Worm (Caenorhabditis elegans) whole organism, L2 larva: ENCODE measurements around the gene nspd-7.

Experiments
- F13H6.1 ChIP-seq: sonication (generic microtip); optimal IDR thresholded peaks from 2 replicates; lab custom pipeline; 2016; ENCODE audit warnings: missing genetic modification characterization, missing compliant biosample characterization
- R02D3.7 ChIP-seq: fragments of 150-350 bp; optimal IDR thresholded peaks from 2 replicates; lab custom pipeline; 2014; ENCODE audit warnings: missing biosample characterization, missing genetic modification characterization
- Y55F3AM.14 ChIP-seq: fragments of 200-800 bp; sonication (Bioruptor generic); optimal IDR thresholded peaks from 2 replicates; lab custom pipeline; 2018; ENCODE audit warnings: mild to moderate bottlenecking, missing genetic modification characterization, missing compliant biosample characterization
- alr-1 ChIP-seq: fragments of 150-350 bp; optimal IDR thresholded peaks from 2 replicates; lab custom pipeline; 2014; ENCODE audit warnings: missing biosample characterization, missing genetic modification characterization
- aly-2 ChIP-seq: fragments of 150-350 bp; optimal IDR thresholded peaks from 2 replicates; lab custom pipeline; 2014; ENCODE audit warnings: missing biosample characterization, missing genetic modification characterization
- ama-1 ChIP-seq: fragments of 150-350 bp; optimal IDR thresholded peaks from 2 replicates; lab custom pipeline; 2018; ENCODE audit warnings: inconsistent platforms
- ceh-82 ChIP-seq: fragments of 150-350 bp; optimal IDR thresholded peaks from 2 replicates; lab custom pipeline; 2014; ENCODE audit warnings: missing biosample characterization, missing genetic modification characterization
- crh-2 ChIP-seq: sonication (generic microtip); optimal IDR thresholded peaks from 2 replicates; lab custom pipeline; 2017; ENCODE audit warnings: missing biosample characterization, missing genetic modification characterization
- dmd-4 ChIP-seq: sonication (generic microtip); optimal IDR thresholded peaks from 2 replicates; lab custom pipeline; 2017; ENCODE audit warnings: missing biosample characterization, missing genetic modification characterization
- egl-27 ChIP-seq: sonication (generic microtip); optimal IDR thresholded peaks from 3 replicates; lab custom pipeline; 2017; ENCODE audit warnings: missing biosample characterization, missing genetic modification reagents, missing genetic modification characterization
- fos-1 ChIP-seq: fragments of 150-350 bp; optimal IDR thresholded peaks from 2 replicates; lab custom pipeline; 2014; ENCODE audit warnings: missing biosample characterization, missing genetic modification characterization
- gmeb-1 ChIP-seq: fragments of 150-350 bp; optimal IDR thresholded peaks from 2 replicates; lab custom pipeline; 2014; ENCODE audit warnings: missing biosample characterization, missing genetic modification characterization
- lin-39 ChIP-seq: fragments of 150-350 bp; optimal IDR thresholded peaks from 2 replicates; lab custom pipeline; 2014; ENCODE audit warnings: missing biosample characterization, missing genetic modification reagents, missing genetic modification characterization
- lsy-2 ChIP-seq, 2 experiments: fragments of 150-350 bp in 1 of 2; sonication (generic microtip) in 1 of 2; optimal IDR thresholded peaks; 2 replicates each; lab custom pipeline; 2014 to 2017; ENCODE audit warnings: missing biosample characterization in 2 of 2, missing genetic modification characterization in 2 of 2
- mab-5 ChIP-seq: fragments of 150-350 bp; optimal IDR thresholded peaks from 2 replicates; lab custom pipeline; 2014; ENCODE audit warnings: missing biosample characterization, missing genetic modification characterization
- mdl-1 ChIP-seq, 2 experiments: fragments of 150-350 bp in 1 of 2; sonication (generic microtip) in 1 of 2; optimal IDR thresholded peaks; 2 replicates each; lab custom pipeline; 2017; ENCODE audit warnings: missing biosample characterization in 2 of 2, missing genetic modification characterization in 2 of 2
- nhr-10 ChIP-seq: sonication (generic microtip); optimal IDR thresholded peaks from 2 replicates; lab custom pipeline; 2017; ENCODE audit warnings: missing biosample characterization, missing genetic modification characterization
- nhr-11 ChIP-seq: fragments of 150-350 bp; optimal IDR thresholded peaks from 2 replicates; lab custom pipeline; 2014; ENCODE audit warnings: missing biosample characterization, missing genetic modification characterization
- nhr-12 ChIP-seq: fragments of 150-350 bp; optimal IDR thresholded peaks from 2 replicates; lab custom pipeline; 2014; ENCODE audit warnings: missing biosample characterization, missing genetic modification characterization
- nhr-129 ChIP-seq: fragments of 150-350 bp; optimal IDR thresholded peaks from 2 replicates; lab custom pipeline; 2014; ENCODE audit warnings: missing biosample characterization, missing genetic modification characterization
- nhr-21 ChIP-seq: fragments of 150-350 bp; optimal IDR thresholded peaks from 2 replicates; lab custom pipeline; 2014; ENCODE audit warnings: missing biosample characterization, missing genetic modification characterization
- nhr-23 ChIP-seq: fragments of 150-350 bp; optimal IDR thresholded peaks from 2 replicates; lab custom pipeline; 2014; ENCODE audit warnings: missing biosample characterization, missing genetic modification reagents, missing genetic modification characterization
- nhr-237 ChIP-seq: fragments of 150-350 bp; optimal IDR thresholded peaks from 2 replicates; lab custom pipeline; 2014; ENCODE audit warnings: missing biosample characterization, missing genetic modification characterization
- nhr-77 ChIP-seq: fragments of 150-350 bp; optimal IDR thresholded peaks from 2 replicates; lab custom pipeline; 2014; ENCODE audit warnings: missing biosample characterization, missing genetic modification characterization
- peb-1 ChIP-seq: fragments of 150-350 bp; optimal IDR thresholded peaks from 2 replicates; lab custom pipeline; 2014; ENCODE audit warnings: missing biosample characterization, missing genetic modification characterization
- sma-3 ChIP-seq: sonication (generic microtip); optimal IDR thresholded peaks from 2 replicates; lab custom pipeline; 2016; ENCODE audit warnings: missing genetic modification reagents, missing genetic modification characterization, missing compliant biosample characterization
- unc-39 ChIP-seq: fragments of 150-350 bp; optimal IDR thresholded peaks from 2 replicates; lab custom pipeline; 2014; ENCODE audit warnings: missing biosample characterization, missing genetic modification characterization
- unc-55 ChIP-seq: fragments of 150-350 bp; sonication (generic microtip); optimal IDR thresholded peaks from 3 replicates; lab custom pipeline; 2014; ENCODE audit warnings: missing biosample characterization, missing genetic modification reagents, missing genetic modification characterization
- zag-1 ChIP-seq: fragments of 150-350 bp; optimal IDR thresholded peaks from 2 replicates; lab custom pipeline; 2014; ENCODE audit warnings: missing biosample characterization, missing genetic modification characterization
- ztf-1 ChIP-seq: fragments of 200-800 bp; sonication (Bioruptor generic); conservative IDR thresholded peaks from 2 replicates; pipeline ENCODE4 v1.3.6; 2022; ENCODE audit warnings: missing genetic modification characterization, missing compliant biosample characterization
- ztf-11 ChIP-seq: sonication (generic microtip); optimal IDR thresholded peaks from 2 replicates; lab custom pipeline; 2017; ENCODE audit warnings: missing biosample characterization, missing genetic modification characterization
- ztf-4 ChIP-seq: fragments of 150-350 bp; optimal IDR thresholded peaks from 2 replicates; lab custom pipeline; 2014; ENCODE audit warnings: missing biosample characterization, missing genetic modification characterization

The nspd-7 gene

DNA sequence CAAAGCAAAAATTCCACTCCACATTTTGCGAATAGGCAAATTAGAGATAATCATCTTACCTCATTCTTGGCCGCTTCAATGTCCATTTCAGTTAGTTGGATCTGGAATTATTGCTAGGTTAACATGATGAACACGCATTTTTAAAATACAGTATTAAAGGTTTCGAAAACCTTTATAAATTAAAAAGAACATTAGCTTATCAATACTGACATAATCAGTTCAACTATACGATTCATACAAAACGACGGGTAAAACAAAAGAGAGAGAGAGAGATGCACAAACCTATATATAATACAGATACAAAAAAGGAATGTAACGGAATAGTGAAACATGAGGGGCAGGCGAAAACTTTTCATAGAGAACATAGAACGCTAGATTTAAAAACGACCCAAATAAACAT lies 12.5 kb upstream of the nspd-7 start, which contains the start of gene thk-1:
thk-1 (minus strand) TSS at position 101 of the 400 bp plus-strand sequence.
- TF ChIP-seq ztf-11 (tag; lab: Kevin White, UChicago) (no peak), fos-1 (peak; percentile 47)

- TF ChIP-seq ztf-4 (tag; lab: Kevin White, UChicago) (no peak), nhr-237 (tag; lab: Kevin White, UChicago) (no peak), dmd-4 (no peak), mab-5 (tag; lab: Kevin White, UChicago) (no peak), peb-1 (tag; lab: Kevin White, UChicago) (no peak), zag-1 (tag; lab: Kevin White, UChicago) (no peak), lin-39 (no peak), ztf-1 (no peak), aly-2 (tag; lab: Kevin White, UChicago) (no peak), mdl-1 (tag; optimal IDR thresholded peaks at IDR 0.05; lab: Kevin White, UChicago) (no peak), ama-1 (lab: Kevin White, UChicago) (no peak), nhr-21 (tag; lab: Kevin White, UChicago) (no peak)
Measured at ce11 chrIV:10277716-10278115, 8.7 kb upstream of the nspd-7 start, which contains the start of gene Y43C5A.4. Gene Y43C5A.4 (plus strand): TSS chrIV:10278016.

DNA sequence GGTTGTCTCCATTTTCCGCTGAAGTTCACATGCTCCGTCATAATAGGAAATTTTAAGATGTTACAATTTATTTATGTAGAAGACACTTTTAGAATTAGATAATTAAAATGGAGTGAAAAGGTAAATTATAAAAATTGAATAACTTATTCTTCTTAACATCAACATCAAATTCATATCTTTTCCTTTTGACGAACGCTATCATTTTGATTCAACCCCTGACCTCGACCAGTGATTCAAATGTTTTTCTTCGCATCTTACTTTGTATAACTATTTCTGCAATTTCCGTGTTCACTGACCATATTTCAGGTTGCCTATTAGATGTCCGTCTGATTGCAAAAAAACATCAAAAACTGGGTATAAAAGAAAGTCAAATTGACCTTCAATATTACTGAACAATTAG lies 8.0 kb upstream of the nspd-7 start, which contains the start of gene Y43C5A.7:
Y43C5A.7 (plus strand) TSS at position 301 of the 400 bp plus-strand sequence.
- TF ChIP-seq alr-1 (tag; lab: Kevin White, UChicago) (no peak), nhr-237 (tag; lab: Kevin White, UChicago) (no peak), dmd-4 (no peak), nhr-129 (tag; lab: Kevin White, UChicago) (no peak), nhr-11 (no peak), F13H6.1 (tag; lab: Kevin White, UChicago) (no peak), lsy-2 (tag; optimal IDR thresholded peaks at IDR 0.05; lab: Kevin White, UChicago) (no peak), nhr-10 (no peak), unc-39 (no peak), mdl-1 (tag; optimal IDR thresholded peaks at IDR 0.05; lab: Kevin White, UChicago) (no peak), nhr-23 (tag; lab: Kevin White, UChicago) (no peak), ztf-11 (tag; lab: Kevin White, UChicago) (no peak), mab-5 (tag; lab: Kevin White, UChicago) (no peak), egl-27 (no peak), lin-39 (no peak), ztf-1 (no peak), aly-2 (tag; lab: Kevin White, UChicago) (no peak)

ce11 chrIV:10275050-10275449 lies 6.1 kb upstream of the nspd-7 start:
- TF ChIP-seq dmd-4 = no peak
- TF ChIP-seq Y55F3AM.14 (GFP tag; lab: Kevin White, UChicago) = no peak
- no peak for TF ChIP-seq fos-1
- TF ChIP-seq nhr-11 = no peak
- TF ChIP-seq gmeb-1 (tag; lab: Kevin White, UChicago) = no peak
- no peak for TF ChIP-seq unc-55 (GFP tag; lab: Kevin White, UChicago)
- no peak for TF ChIP-seq F13H6.1 (tag; lab: Kevin White, UChicago)
- TF ChIP-seq nhr-12 (tag; lab: Kevin White, UChicago) = no peak

- TF ChIP-seq sma-3 (peak; percentile 21), ceh-82 (tag; lab: Kevin White, UChicago) (no peak), crh-2 (tag; lab: Kevin White, UChicago) (peak; percentile 13), nhr-129 (tag; lab: Kevin White, UChicago) (peak; percentile 11)
Measured at ce11 chrIV:10273781-10274313, 4.9 kb upstream of the nspd-7 start, which contains the start of gene Y43C5A.3. Gene Y43C5A.3 (plus strand): TSS chrIV:10274036.

- TF ChIP-seq alr-1 (tag; lab: Kevin White, UChicago) = no peak
- TF ChIP-seq dmd-4 = no peak
- TF ChIP-seq zag-1 (tag; lab: Kevin White, UChicago) = no peak
- TF ChIP-seq unc-39 = no peak
- no peak for TF ChIP-seq ceh-82 (tag; lab: Kevin White, UChicago)
- no peak for TF ChIP-seq nhr-77 (tag; lab: Kevin White, UChicago)
- no peak for TF ChIP-seq R02D3.7 (tag; lab: Kevin White, UChicago)
Measured at ce11 chrIV:10273360-10273759, 4.4 kb upstream of the nspd-7 start.
